Worm (Caenorhabditis elegans): ENCODE results near the gene T24H7.8.

DNA sequence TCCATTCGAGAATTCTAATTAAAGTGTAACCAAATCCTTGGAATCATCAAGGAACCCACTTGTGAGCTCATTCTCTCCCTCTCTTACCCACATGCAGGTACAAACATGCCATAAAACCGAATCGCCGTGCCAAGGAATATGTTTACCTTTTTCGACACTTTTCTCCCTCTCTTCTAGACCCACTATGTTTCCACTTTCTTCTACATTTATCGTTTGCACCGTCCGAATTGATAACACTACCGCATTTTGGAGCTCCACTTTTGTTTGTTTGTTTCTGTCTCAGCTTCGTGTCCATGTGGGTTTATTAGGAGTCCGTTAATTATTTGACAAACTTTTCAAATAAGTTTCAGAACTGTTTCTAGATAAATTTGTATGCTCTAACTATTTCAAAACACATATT, 40.0 kb downstream of the T24H7.8 start:
- TF ChIP-seq dao-5 (tag; optimal IDR thresholded peaks at IDR 0.05): no peak
- no peak for TF ChIP-seq W03F9.2 (tag; optimal IDR thresholded peaks at IDR 0.05)
